Fruit fly (Drosophila melanogaster) whole organism, embryonic: ENCODE results near the gene ClC-a.

Source experiments
- Bgb ChIP-seq: fragments of 200-800 bp; sonication (Bioruptor generic); IDR thresholded peaks from 2 replicates; pipeline ENCODE4 v1.3.6; 2022; ENCODE audit warnings: missing biosample characterization, missing genetic modification characterization; ENCODE audit not compliant: partially characterized antibody
- CG10209 ChIP-seq: fragments of 200-800 bp; sonication (Bioruptor generic); optimal IDR thresholded peaks from 3 replicates; lab custom pipeline; 2017; ENCODE audit warnings: missing biosample characterization, mild to moderate bottlenecking, missing genetic modification characterization, missing genetic modification reagents
- CG11504 ChIP-seq: fragments of 200-800 bp; sonication (Bioruptor generic); optimal IDR thresholded peaks from 3 replicates; lab custom pipeline; 2019; ENCODE audit warnings: missing biosample characterization, mild to moderate bottlenecking, missing genetic modification characterization, moderate library complexity
- CG12219 ChIP-seq: fragments of 200-800 bp; sonication (Bioruptor generic); optimal IDR thresholded peaks from 3 replicates; lab custom pipeline; 2018; ENCODE audit warnings: missing biosample characterization, mild to moderate bottlenecking, missing genetic modification characterization
- CG12299 ChIP-seq: fragments of 200-800 bp; sonication (Bioruptor generic); optimal IDR thresholded peaks from 2 replicates; lab custom pipeline; 2018; ENCODE audit warnings: missing biosample characterization, mild to moderate bottlenecking, missing genetic modification characterization
- CG12769 ChIP-seq: fragments of 200-800 bp; sonication (Bioruptor generic); optimal IDR thresholded peaks from 2 replicates; lab custom pipeline; 2019; ENCODE audit warnings: missing biosample characterization, mild to moderate bottlenecking, missing genetic modification characterization, moderate library complexity
- CG13424 ChIP-seq: fragments of 200-800 bp; sonication (Bioruptor generic); optimal IDR thresholded peaks from 2 replicates; lab custom pipeline; 2019; ENCODE audit warnings: missing biosample characterization, mild to moderate bottlenecking, missing genetic modification characterization, moderate library complexity
- CG14014 ChIP-seq: fragments of 200-800 bp; sonication (Bioruptor generic); IDR thresholded peaks from 2 replicates; pipeline ENCODE4 v1.3.6; 2022; ENCODE audit warnings: missing biosample characterization, missing genetic modification characterization
- CG14965 ChIP-seq: fragments of 200-800 bp; sonication (Bioruptor generic); optimal IDR thresholded peaks from 2 replicates; lab custom pipeline; 2016; ENCODE audit warnings: missing biosample characterization, missing genetic modification characterization, borderline replicate concordance
- CG1602 ChIP-seq: fragments of 200-800 bp; sonication (Bioruptor generic); optimal IDR thresholded peaks from 3 replicates; lab custom pipeline; 2016; ENCODE audit warnings: missing biosample characterization, missing genetic modification characterization
- CG16779 ChIP-seq: fragments of 200-800 bp; sonication (Bioruptor generic); IDR thresholded peaks from 2 replicates; pipeline ENCODE4 v1.3.6; 2022; ENCODE audit warnings: missing biosample characterization, missing genetic modification characterization
- CG1832 ChIP-seq: fragments of 200-800 bp; sonication (Bioruptor generic); optimal IDR thresholded peaks from 2 replicates; lab custom pipeline; 2017; ENCODE audit warnings: missing biosample characterization, mild to moderate bottlenecking, missing genetic modification characterization, inconsistent platforms
- CG2875 ChIP-seq: fragments of 200-800 bp; sonication (Bioruptor generic); optimal IDR thresholded peaks from 2 replicates; lab custom pipeline; 2017; ENCODE audit warnings: missing biosample characterization, mild to moderate bottlenecking, missing genetic modification characterization, missing genetic modification reagents
- CG31224 ChIP-seq: fragments of 200-800 bp; sonication (Bioruptor generic); IDR thresholded peaks from 2 replicates; pipeline ENCODE4 v1.3.6; 2022; ENCODE audit warnings: missing biosample characterization, missing genetic modification characterization
- CG32772 ChIP-seq: fragments of 200-800 bp; sonication (Bioruptor generic); IDR thresholded peaks from 2 replicates; pipeline ENCODE4 v1.3.6; 2022; ENCODE audit warnings: missing biosample characterization, missing genetic modification characterization
- CG34422 ChIP-seq: fragments of 200-800 bp; sonication (Bioruptor generic); IDR thresholded peaks from 3 replicates; pipeline ENCODE4 v1.3.6; 2022; ENCODE audit warnings: missing biosample characterization, missing genetic modification characterization
- CG3838 ChIP-seq: fragments of 200-800 bp; sonication (Bioruptor generic); optimal IDR thresholded peaks from 3 replicates; lab custom pipeline; 2016; ENCODE audit warnings: missing biosample characterization, missing genetic modification characterization
- CG4404 ChIP-seq: fragments of 200-800 bp; sonication (Bioruptor generic); IDR thresholded peaks from 2 replicates; pipeline ENCODE4 v1.3.6; 2022; ENCODE audit warnings: missing biosample characterization, missing genetic modification characterization
- CG6813 ChIP-seq: fragments of 200-800 bp; sonication (Bioruptor generic); optimal IDR thresholded peaks from 2 replicates; lab custom pipeline; 2017; ENCODE audit warnings: missing biosample characterization, missing genetic modification characterization, mild to moderate bottlenecking, moderate library complexity, missing genetic modification reagents
- CG7987 ChIP-seq: fragments of 200-800 bp; sonication (Bioruptor generic); optimal IDR thresholded peaks from 2 replicates; lab custom pipeline; 2018; ENCODE audit warnings: missing biosample characterization, mild to moderate bottlenecking, missing genetic modification characterization, moderate library complexity
- CG8089 ChIP-seq: fragments of 200-800 bp; sonication (Bioruptor generic); optimal IDR thresholded peaks from 3 replicates; lab custom pipeline; 2016; ENCODE audit warnings: missing biosample characterization, missing genetic modification characterization
- Dll ChIP-seq: fragments of 200-800 bp; sonication (Bioruptor generic); IDR thresholded peaks from 4 replicates; pipeline ENCODE4 v1.3.6; 2022; ENCODE audit warnings: missing biosample characterization, missing genetic modification characterization; ENCODE audit not compliant: partially characterized antibody
- Dp ChIP-seq: fragments of 200-800 bp; sonication (Bioruptor generic); optimal IDR thresholded peaks from 2 replicates; lab custom pipeline; 2018; ENCODE audit warnings: missing biosample characterization, mild to moderate bottlenecking, missing genetic modification characterization, moderate library complexity
- E2f2 ChIP-seq: fragments of 200-800 bp; sonication (Bioruptor generic); IDR thresholded peaks from 2 replicates; pipeline ENCODE4 v1.3.6; 2022; ENCODE audit warnings: missing biosample characterization, missing genetic modification characterization
- Gug ChIP-seq: fragments of 200-800 bp; sonication (Bioruptor generic); IDR thresholded peaks from 4 replicates; pipeline ENCODE4 v1.3.6; 2022; ENCODE audit warnings: missing biosample characterization, missing genetic modification characterization
- Lhr ChIP-seq: fragments of 200-800 bp; sonication (Bioruptor generic); optimal IDR thresholded peaks from 3 replicates; lab custom pipeline; 2017; ENCODE audit warnings: mild to moderate bottlenecking, missing biosample characterization, missing genetic modification reagents, missing genetic modification characterization
- Max ChIP-seq: fragments of 200-800 bp; sonication (Bioruptor generic); optimal IDR thresholded peaks from 2 replicates; lab custom pipeline; 2016; ENCODE audit warnings: missing biosample characterization, mild to moderate bottlenecking, missing genetic modification characterization
- NFAT ChIP-seq: fragments of 200-800 bp; sonication (Bioruptor generic); IDR thresholded peaks from 2 replicates; pipeline ENCODE4 v1.3.6; 2022; ENCODE audit warnings: missing biosample characterization, missing genetic modification characterization
- Nf-YB ChIP-seq: fragments of 200-800 bp; sonication (Bioruptor generic); optimal IDR thresholded peaks from 3 replicates; lab custom pipeline; 2019; ENCODE audit warnings: missing biosample characterization, mild to moderate bottlenecking, missing genetic modification characterization, moderate library complexity
- Pdp1 ChIP-seq, 2 experiments: fragments of 200-800 bp; sonication (Bioruptor generic); optimal IDR thresholded peaks; 3 replicates each; lab custom pipeline; 2016; ENCODE audit warnings: missing biosample characterization in 2 of 2, missing genetic modification characterization in 2 of 2, mild to moderate bottlenecking in 1 of 2, moderate library complexity in 1 of 2
- bcd ChIP-seq: fragments of 200-800 bp; sonication (Bioruptor generic); optimal IDR thresholded peaks from 2 replicates; lab custom pipeline; 2017; ENCODE audit warnings: missing biosample characterization, mild to moderate bottlenecking, missing genetic modification characterization
- ci ChIP-seq: fragments of 200-800 bp; sonication (Bioruptor generic); IDR thresholded peaks from 3 replicates; pipeline ENCODE4 v1.3.6; 2022; ENCODE audit warnings: missing biosample characterization, missing genetic modification characterization
- crc ChIP-seq: fragments of 200-800 bp; sonication (Bioruptor generic); optimal IDR thresholded peaks from 2 replicates; lab custom pipeline; 2016; ENCODE audit warnings: missing biosample characterization, missing genetic modification characterization
- fd102C ChIP-seq: fragments of 200-800 bp; sonication (Bioruptor generic); optimal IDR thresholded peaks from 2 replicates; lab custom pipeline; 2018; ENCODE audit warnings: missing biosample characterization, mild to moderate bottlenecking, missing genetic modification characterization, moderate library complexity
- gfzf ChIP-seq: fragments of 200-800 bp; sonication (Bioruptor generic); optimal IDR thresholded peaks from 2 replicates; lab custom pipeline; 2016; ENCODE audit warnings: missing biosample characterization, mild to moderate bottlenecking, missing genetic modification characterization, moderate library complexity
- insv ChIP-seq, 2 experiments: fragments of 200-800 bp; sonication (Bioruptor generic); optimal IDR thresholded peaks; 3 replicates each; lab custom pipeline; 2016 to 2018; ENCODE audit warnings: missing biosample characterization in 2 of 2, missing genetic modification characterization in 2 of 2
- lbe ChIP-seq: fragments of 200-800 bp; sonication (Bioruptor generic); optimal IDR thresholded peaks from 2 replicates; lab custom pipeline; 2016; ENCODE audit warnings: missing biosample characterization, mild to moderate bottlenecking, missing genetic modification characterization
- nom ChIP-seq: fragments of 200-800 bp; sonication (Bioruptor generic); optimal IDR thresholded peaks from 2 replicates; lab custom pipeline; 2017; ENCODE audit warnings: missing biosample characterization, missing genetic modification characterization, mild to moderate bottlenecking, moderate library complexity, missing genetic modification reagents
- sisA ChIP-seq: fragments of 200-800 bp; sonication (Bioruptor generic); IDR thresholded peaks from 2 replicates; pipeline ENCODE4 v1.3.6; 2022; ENCODE audit warnings: missing biosample characterization, missing genetic modification characterization
- slp2 ChIP-seq: fragments of 200-800 bp; sonication (Bioruptor generic); optimal IDR thresholded peaks from 2 replicates; lab custom pipeline; 2016; ENCODE audit warnings: missing biosample characterization, missing genetic modification characterization
- stc ChIP-seq: fragments of 200-800 bp; sonication (Bioruptor generic); IDR thresholded peaks from 2 replicates; pipeline ENCODE4 v1.3.6; 2022; ENCODE audit warnings: missing biosample characterization, missing genetic modification characterization
- tap ChIP-seq: fragments of 200-800 bp; optimal IDR thresholded peaks from 3 replicates; lab custom pipeline; 2019; ENCODE audit warnings: missing biosample characterization, mild to moderate bottlenecking, missing genetic modification characterization, moderate library complexity
- tgo ChIP-seq: fragments of 200-800 bp; sonication (Bioruptor generic); IDR thresholded peaks from 3 replicates; pipeline ENCODE4 v1.3.6; 2022; ENCODE audit warnings: missing biosample characterization, missing genetic modification characterization
- toy ChIP-seq: fragments of 200-800 bp; sonication (Bioruptor generic); IDR thresholded peaks from 2 replicates; pipeline ENCODE4 v1.3.6; 2022; ENCODE audit warnings: missing biosample characterization, missing genetic modification characterization
- unc-4 ChIP-seq: fragments of 200-800 bp; sonication (Bioruptor generic); IDR thresholded peaks from 2 replicates; pipeline ENCODE4 v1.3.6; 2022; ENCODE audit warnings: missing biosample characterization, missing genetic modification characterization; ENCODE audit not compliant: partially characterized antibody
- zen2 ChIP-seq: fragments of 200-800 bp; sonication (Bioruptor generic); IDR thresholded peaks from 3 replicates; pipeline ENCODE4 v1.3.6; 2022; ENCODE audit warnings: missing biosample characterization, missing genetic modification characterization; ENCODE audit not compliant: partially characterized antibody
- zfh1 ChIP-seq: fragments of 200-800 bp; sonication (Bioruptor generic); IDR thresholded peaks from 3 replicates; pipeline ENCODE4 v1.3.6; 2022; ENCODE audit warnings: missing biosample characterization, missing genetic modification characterization
- zfh2 ChIP-seq: fragments of 200-800 bp; sonication (Bioruptor generic); optimal IDR thresholded peaks from 2 replicates; lab custom pipeline; 2016; ENCODE audit warnings: missing biosample characterization, missing genetic modification characterization

The ClC-a gene

DNA sequence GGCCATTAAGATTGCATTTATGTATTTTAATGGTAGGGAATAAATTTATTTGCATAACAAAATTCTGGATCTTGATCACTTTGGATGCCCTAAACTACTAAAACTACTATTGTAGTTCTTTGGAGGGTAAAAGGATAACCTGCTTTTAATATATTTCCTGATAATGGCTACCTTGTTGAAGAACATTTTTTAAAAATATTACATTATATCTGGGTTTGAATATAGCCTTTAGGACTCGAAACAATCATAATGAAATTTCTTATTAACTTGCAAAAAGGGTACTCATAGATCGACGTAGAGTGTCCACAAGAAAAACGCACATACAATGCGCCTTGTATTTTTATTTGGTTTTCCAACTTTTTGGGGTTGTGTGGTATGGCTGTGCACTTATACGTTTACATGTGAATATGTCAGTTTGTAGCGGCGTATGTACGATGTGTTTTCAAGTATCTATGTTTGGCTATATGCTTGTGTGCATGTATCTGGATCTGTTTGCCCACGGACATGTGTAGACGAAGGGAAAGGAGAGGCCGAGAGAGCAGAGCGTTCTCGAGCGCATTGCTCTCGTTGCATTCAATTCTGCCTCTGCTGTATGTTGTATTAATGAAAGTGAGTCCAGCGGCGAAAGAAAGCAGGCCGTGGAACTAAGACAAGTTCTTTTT, 33.5 kb downstream of the ClC-a start (continued):
- TF ChIP-seq gfzf (GFP tag; lab: Kevin White, UChicago) (no peak), CG8089 (peak; percentile 31), nom (GFP tag; lab: Kevin White, UChicago) (peak; percentile 66), CG4404 (peak; percentile 65), CG12769 (tag; lab: Kevin White, UChicago) (no peak), CG14965 (GFP tag; lab: Kevin White, UChicago) (no peak), CG3838 (peak; percentile 59), sisA (GFP tag; lab: Robert Waterston, UW) (peak; percentile 65), tgo (GFP tag; lab: Robert Waterston, UW) (peak; percentile 52; the same call in 2 of the 3 replicates), CG11504 (tag; lab: Kevin White, UChicago) (peak; percentile 79), CG16779 (GFP tag; lab: Robert Waterston, UW) (no peak), Dp (no peak), CG12299 (peak; percentile 4), ci (peak; percentile 70; the same call in 1 of the 3 replicates), CG13424 (tag; lab: Kevin White, UChicago) (peak; percentile 81), Max (GFP tag; lab: Kevin White, UChicago) (peak; percentile 72), zen2 (no peak), CG31224 (GFP tag; lab: Robert Waterston, UW) (no peak), zfh2 (no peak), CG1832 (no peak), Pdp1 (GFP tag; optimal IDR thresholded peaks at IDR 0.05; lab: Kevin White, UChicago) (peak; percentile 65 to 74), bcd (GFP tag; lab: Kevin White, UChicago) (peak; percentile 66), unc-4 (no peak), Gug (GFP tag; lab: Robert Waterston, UW) (peak; percentile 63; the same call in 2 of the 4 replicates), CG34422 (GFP tag; lab: Robert Waterston, UW) (peak; percentile 41; the same call in 1 of the 3 replicates), CG12219 (GFP tag; lab: Kevin White, UChicago) (peak; percentile 38), CG6813 (GFP tag; lab: Kevin White, UChicago) (peak; percentile 15), tap (tag; lab: Kevin White, UChicago) (peak; percentile 43), Nf-YB (GFP tag; lab: Kevin White, UChicago) (peak; percentile 66), CG1602 (GFP tag; lab: Kevin White, UChicago) (peak; percentile 85), Bgb (GFP tag; lab: Robert Waterston, UW) (no peak), CG32772 (GFP tag; lab: Robert Waterston, UW) (0 out of 2 replicates have a peak, but pooled peaks have one; percentile 19), insv (GFP tag; optimal IDR thresholded peaks at IDR 0.05; lab: Kevin White, UChicago) (no peak), Dll (no peak), CG10209 (GFP tag; lab: Kevin White, UChicago) (peak; percentile 70), E2f2 (GFP tag; lab: Robert Waterston, UW) (peak; percentile 10; the same call in 1 of the 2 replicates), Lhr (GFP tag; lab: Kevin White, UChicago) (peak; percentile 74), stc (GFP tag; lab: Robert Waterston, UW) (peak; percentile 22; the same call in 1 of the 2 replicates), CG14014 (GFP tag; lab: Robert Waterston, UW) (no peak), NFAT (GFP tag; lab: Robert Waterston, UW) (no peak), CG7987 (GFP tag; lab: Kevin White, UChicago) (no peak), CG2875 (GFP tag; lab: Kevin White, UChicago) (peak; percentile 67), crc (GFP tag; lab: Kevin White, UChicago) (peak; percentile 33), zfh1 (GFP tag; lab: Robert Waterston, UW) (peak; percentile 76), fd102C (peak; percentile 42), lbe (GFP tag; lab: Kevin White, UChicago) (peak; percentile 79), slp2 (peak; percentile 58), toy (GFP tag; lab: Robert Waterston, UW) (no peak)
